Worm (Caenorhabditis elegans): Measurements from ENCODE around the gene srw-8.

srw-8 gene

ce11 chrV:3021306-3021705 is 12.8 kb downstream of the srw-8 start, which contains the start of gene irld-12:
irld-12 (minus strand) TSS chrV:3021406.
- TF ChIP-seq blmp-1 (tag; optimal IDR thresholded peaks at IDR 0.05) (no peak), lin-32 (GFP tag; optimal IDR thresholded peaks at IDR 0.05) (no peak), mab-5 (tag; optimal IDR thresholded peaks at IDR 0.05) (no peak), mep-1 (tag; optimal IDR thresholded peaks at IDR 0.05) (no peak), nhr-2 (tag; optimal IDR thresholded peaks at IDR 0.05) (no peak), bed-3 (GFP tag; optimal IDR thresholded peaks at IDR 0.05) (no peak), sem-2 (GFP tag; optimal IDR thresholded peaks at IDR 0.05) (no peak), ces-1 (GFP tag; optimal IDR thresholded peaks at IDR 0.05) (no peak), drap-1 (GFP tag; optimal IDR thresholded peaks at IDR 0.05) (no peak), tbx-8 (GFP tag; optimal IDR thresholded peaks at IDR 0.05) (no peak), ceh-83 (GFP tag; optimal IDR thresholded peaks at IDR 0.05) (no peak), flh-1 (GFP tag; optimal IDR thresholded peaks at IDR 0.05) (no peak), unc-62 (GFP tag; optimal IDR thresholded peaks at IDR 0.05) (no peak), pha-4 (tag; optimal IDR thresholded peaks at IDR 0.05) (no peak)

- TF ChIP-seq ceh-43 (GFP tag; optimal IDR thresholded peaks at IDR 0.05) (no peak), sem-2 (GFP tag; optimal IDR thresholded peaks at IDR 0.05) (no peak), mls-2 (tag; optimal IDR thresholded peaks at IDR 0.05) (no peak), ceh-39 (tag; optimal IDR thresholded peaks at IDR 0.05) (no peak), unc-39 (tag; optimal IDR thresholded peaks at IDR 0.05) (no peak), nhr-2 (tag; optimal IDR thresholded peaks at IDR 0.05) (no peak), elt-1 (tag; optimal IDR thresholded peaks at IDR 0.05; ENCODE audit: borderline replicate concordance, insufficient read depth) (no peak), blmp-1 (tag; optimal IDR thresholded peaks at IDR 0.05) (no peak), lin-13 (tag; optimal IDR thresholded peaks at IDR 0.05) (no peak), nhr-76 (tag; optimal IDR thresholded peaks at IDR 0.05) (no peak), hlh-1 (tag; optimal IDR thresholded peaks at IDR 0.05) (no peak), pha-4 (tag; optimal IDR thresholded peaks at IDR 0.05) (no peak), snpc-4 (tag; optimal IDR thresholded peaks at IDR 0.05) (no peak)
These were observed 16.2 kb downstream of the srw-8 start for ce11 chrV:3017930-3018329.

- TF ChIP-seq nhr-12 (tag; optimal IDR thresholded peaks at IDR 0.05) (no peak), flh-1 (GFP tag; optimal IDR thresholded peaks at IDR 0.05) (no peak), unc-120 (tag; optimal IDR thresholded peaks at IDR 0.05; ENCODE audit: poor library complexity, severe bottlenecking) (no peak), nhr-237 (tag; optimal IDR thresholded peaks at IDR 0.05) (no peak), drap-1 (GFP tag; optimal IDR thresholded peaks at IDR 0.05) (no peak), cnd-1 (tag; optimal IDR thresholded peaks at IDR 0.05) (no peak), snpc-4 (tag; optimal IDR thresholded peaks at IDR 0.05) (no peak), lin-32 (GFP tag; optimal IDR thresholded peaks at IDR 0.05) (no peak), unc-39 (tag; optimal IDR thresholded peaks at IDR 0.05) (no peak), nhr-2 (tag; optimal IDR thresholded peaks at IDR 0.05) (no peak), mab-5 (tag; optimal IDR thresholded peaks at IDR 0.05) (no peak), sptf-1 (tag; optimal IDR thresholded peaks at IDR 0.05) (no peak), zip-8 (tag; optimal IDR thresholded peaks at IDR 0.05) (no peak), lin-13 (tag; optimal IDR thresholded peaks at IDR 0.05) (no peak), lsy-2 (tag; optimal IDR thresholded peaks at IDR 0.05) (no peak)
These were observed 20.0 kb downstream of the srw-8 start, which contains the start of gene K12D9.1 for ce11 chrV:3014185-3014584. K12D9.1 (plus strand) TSS chrV:3014485.

ce11 chrV:3011394-3011793 is 22.7 kb downstream of the srw-8 start, which contains the start of gene srw-135:
srw-135 (minus strand) TSS chrV:3011494.
- TF ChIP-seq mab-5 (tag; optimal IDR thresholded peaks at IDR 0.05) (no peak), ces-1 (GFP tag; optimal IDR thresholded peaks at IDR 0.05) (no peak), ceh-39 (tag; optimal IDR thresholded peaks at IDR 0.05) (no peak), ceh-83 (GFP tag; optimal IDR thresholded peaks at IDR 0.05) (no peak), unc-62 (GFP tag; optimal IDR thresholded peaks at IDR 0.05) (no peak), elt-3 (tag; optimal IDR thresholded peaks at IDR 0.05) (no peak), lsy-2 (tag; optimal IDR thresholded peaks at IDR 0.05) (no peak), nhr-28 (tag; optimal IDR thresholded peaks at IDR 0.05) (no peak), nhr-12 (tag; optimal IDR thresholded peaks at IDR 0.05) (no peak), pha-4 (tag; optimal IDR thresholded peaks at IDR 0.05) (no peak), cnd-1 (tag; optimal IDR thresholded peaks at IDR 0.05) (no peak), unc-120 (tag; optimal IDR thresholded peaks at IDR 0.05; ENCODE audit: poor library complexity, severe bottlenecking) (no peak), unc-39 (tag; optimal IDR thresholded peaks at IDR 0.05) (no peak), ztf-11 (tag; optimal IDR thresholded peaks at IDR 0.05) (no peak), hlh-1 (tag; optimal IDR thresholded peaks at IDR 0.05) (no peak), blmp-1 (tag; optimal IDR thresholded peaks at IDR 0.05) (no peak), nhr-2 (tag; optimal IDR thresholded peaks at IDR 0.05) (no peak), elt-1 (tag; optimal IDR thresholded peaks at IDR 0.05; ENCODE audit: borderline replicate concordance, insufficient read depth) (no peak), lin-32 (GFP tag; optimal IDR thresholded peaks at IDR 0.05) (no peak)
